Worm (Caenorhabditis elegans): ENCODE measurements around the gene F28F9.3.

Gene F28F9.3

DNA sequence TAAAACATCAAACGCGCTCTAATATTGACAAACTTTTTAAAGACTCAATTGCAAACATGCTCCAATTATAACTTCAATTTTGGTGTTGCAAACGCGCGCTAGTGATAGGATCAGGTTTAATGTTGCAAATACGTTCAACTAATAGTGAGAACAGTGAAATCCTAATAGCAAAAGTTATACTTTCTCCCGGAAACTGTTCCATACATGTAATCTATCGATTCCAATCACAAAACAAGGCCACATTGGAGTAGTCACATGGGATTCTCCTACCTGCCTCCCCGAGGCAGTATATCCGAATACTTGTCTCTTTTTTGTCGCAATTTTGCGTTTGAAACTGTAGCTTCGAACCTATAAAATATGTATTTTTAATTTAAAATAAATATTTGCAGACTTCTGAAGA lies 43.2 kb downstream of the F28F9.3 start:
- TF ChIP-seq nhr-25 (tag; optimal IDR thresholded peaks at IDR 0.05) (no peak), dmd-4 (tag; optimal IDR thresholded peaks at IDR 0.05) (no peak), gmeb-1 (tag; optimal IDR thresholded peaks at IDR 0.05) (no peak), skn-1 (tag; optimal IDR thresholded peaks at IDR 0.05) (no peak), nhr-129 (tag; optimal IDR thresholded peaks at IDR 0.05) (no peak), ama-1 (optimal IDR thresholded peaks at IDR 0.05) (no peak), egl-27 (tag; optimal IDR thresholded peaks at IDR 0.05) (no peak), aly-2 (tag; optimal IDR thresholded peaks at IDR 0.05) (no peak), lin-13 (GFP tag; optimal IDR thresholded peaks at IDR 0.05) (no peak), sem-4 (tag; optimal IDR thresholded peaks at IDR 0.05) (no peak), elt-3 (tag; optimal IDR thresholded peaks at IDR 0.05) (no peak), lin-11 (tag; optimal IDR thresholded peaks at IDR 0.05) (no peak), alr-1 (tag; optimal IDR thresholded peaks at IDR 0.05) (no peak), mab-5 (tag; optimal IDR thresholded peaks at IDR 0.05) (no peak), C34F6.9 (tag; optimal IDR thresholded peaks at IDR 0.05) (no peak)

DNA sequence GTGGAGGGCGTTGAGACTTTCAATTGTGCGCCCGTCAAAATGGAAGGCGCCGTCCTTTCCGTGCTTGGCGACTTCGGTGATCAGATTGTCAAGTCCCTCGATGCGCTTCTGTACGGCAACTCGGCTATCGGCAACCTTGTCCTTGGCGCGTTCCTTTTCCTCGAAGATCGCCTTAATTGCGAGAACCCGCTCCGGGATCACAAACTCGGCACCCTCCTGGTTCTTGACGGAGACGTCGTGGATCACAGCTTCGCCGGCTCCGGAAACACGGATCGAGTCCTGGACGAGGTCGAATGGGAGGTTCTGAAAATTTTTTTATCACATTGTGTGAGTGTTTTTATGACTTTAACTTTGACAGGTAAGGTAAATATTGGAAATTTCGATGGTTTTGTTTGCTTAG lies 46.5 kb downstream of the F28F9.3 start:
- TF ChIP-seq crh-2 (tag; optimal IDR thresholded peaks at IDR 0.05) (no peak), sma-3 (GFP tag; optimal IDR thresholded peaks at IDR 0.05) (no peak), blmp-1 (tag; optimal IDR thresholded peaks at IDR 0.05; ENCODE audit: insufficient read depth) (no peak), lsy-2 (tag; optimal IDR thresholded peaks at IDR 0.05) (no peak), dmd-4 (tag; optimal IDR thresholded peaks at IDR 0.05) (no peak), elt-3 (tag; optimal IDR thresholded peaks at IDR 0.05) (no peak), sem-4 (tag; optimal IDR thresholded peaks at IDR 0.05) (no peak), mbf-1 (tag; optimal IDR thresholded peaks at IDR 0.05) (no peak), C34F6.9 (tag; optimal IDR thresholded peaks at IDR 0.05) (no peak), skn-1 (tag; optimal IDR thresholded peaks at IDR 0.05) (no peak), nhr-10 (tag; optimal IDR thresholded peaks at IDR 0.05) (no peak), sma-9 (GFP tag; optimal IDR thresholded peaks at IDR 0.05) (no peak), sma-9 (tag; optimal IDR thresholded peaks at IDR 0.05) (no peak), unc-62 (GFP tag; optimal IDR thresholded peaks at IDR 0.05) (no peak), ceh-16 (tag; optimal IDR thresholded peaks at IDR 0.05) (no peak), mab-5 (tag; optimal IDR thresholded peaks at IDR 0.05) (no peak)

DNA sequence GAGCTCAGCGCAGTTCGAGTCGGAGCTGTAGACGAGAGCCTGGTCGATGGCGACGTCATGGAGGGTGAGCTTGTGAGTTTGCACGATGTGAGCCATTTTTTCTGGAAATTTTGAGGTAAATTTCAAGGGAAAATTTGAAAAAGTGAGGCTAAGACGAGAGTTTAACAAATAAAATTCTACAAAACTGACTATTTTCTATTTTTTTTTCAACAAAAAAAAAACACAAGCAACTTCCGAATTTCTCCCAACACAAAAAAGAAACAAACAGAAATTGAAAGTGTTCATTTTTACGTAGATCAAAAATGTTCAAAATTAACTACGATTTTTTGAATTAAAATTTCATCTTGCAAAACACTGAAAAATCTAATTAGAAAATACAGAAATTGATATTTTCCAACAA lies 47.0 kb downstream of the F28F9.3 start, which contains the start of gene F37C4.5:
F37C4.5 (minus strand) TSS at position 101 of the 400 bp plus-strand sequence.
- no peak for TF ChIP-seq ZK546.5 (tag; optimal IDR thresholded peaks at IDR 0.05)
- TF ChIP-seq unc-39 (tag; optimal IDR thresholded peaks at IDR 0.05): no peak
- no peak for TF ChIP-seq gmeb-1 (tag; optimal IDR thresholded peaks at IDR 0.05)
- no peak for TF ChIP-seq nhr-237 (tag; optimal IDR thresholded peaks at IDR 0.05)
- TF ChIP-seq Y55F3AM.14 (GFP tag; optimal IDR thresholded peaks at IDR 0.05): no peak
- TF ChIP-seq mdl-1 (tag; optimal IDR thresholded peaks at IDR 0.05): no peak
- no peak for TF ChIP-seq nhr-23 (tag; optimal IDR thresholded peaks at IDR 0.05)
- TF ChIP-seq sma-3 (GFP tag; optimal IDR thresholded peaks at IDR 0.05): no peak
- no peak for TF ChIP-seq egl-27 (tag; optimal IDR thresholded peaks at IDR 0.05)

DNA sequence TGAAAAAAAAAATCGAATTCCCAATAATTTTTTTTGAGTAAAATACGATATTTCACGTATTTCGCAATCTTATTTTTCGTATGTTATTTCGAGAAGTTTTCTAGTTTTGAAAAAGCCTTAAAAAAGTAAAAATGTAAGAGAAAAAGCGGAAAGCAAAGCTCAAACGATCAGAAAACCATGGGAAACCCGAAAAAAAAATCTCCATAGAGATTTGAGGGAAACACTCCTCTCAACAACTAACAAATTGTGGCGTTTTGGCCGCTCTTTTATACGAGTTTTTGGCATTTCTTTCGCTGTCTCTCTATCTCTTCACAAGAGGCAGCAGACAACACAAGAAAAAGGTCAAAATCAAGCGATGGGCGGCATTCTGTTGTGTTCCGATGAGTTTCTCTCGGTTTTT lies 47.7 kb downstream of the F28F9.3 start:
- TF ChIP-seq C34F6.9 (tag; optimal IDR thresholded peaks at IDR 0.05) (peak; percentile 41), sma-9 (GFP tag; optimal IDR thresholded peaks at IDR 0.05) (peak; percentile 26), sma-9 (tag; optimal IDR thresholded peaks at IDR 0.05) (no peak), crh-2 (tag; optimal IDR thresholded peaks at IDR 0.05) (peak; percentile 40), sma-3 (GFP tag; optimal IDR thresholded peaks at IDR 0.05) (no peak), ama-1 (optimal IDR thresholded peaks at IDR 0.05) (peak; percentile 95), blmp-1 (tag; optimal IDR thresholded peaks at IDR 0.05; ENCODE audit: insufficient read depth) (no peak), elt-1 (tag; optimal IDR thresholded peaks at IDR 0.05) (no peak), fos-1 (tag; optimal IDR thresholded peaks at IDR 0.05) (peak; percentile 65), unc-55 (GFP tag; optimal IDR thresholded peaks at IDR 0.05) (peak; percentile 28), F13H6.1 (tag; optimal IDR thresholded peaks at IDR 0.05) (peak; percentile 10), nhr-129 (tag; optimal IDR thresholded peaks at IDR 0.05) (peak; percentile 45), skn-1 (tag; optimal IDR thresholded peaks at IDR 0.05) (no peak), nhr-10 (tag; optimal IDR thresholded peaks at IDR 0.05) (peak; percentile 30), lsy-2 (tag; optimal IDR thresholded peaks at IDR 0.05) (peak in 1 of 2 experiments; percentile 51), nhr-25 (tag; optimal IDR thresholded peaks at IDR 0.05) (peak; percentile 19), ZK546.5 (tag; optimal IDR thresholded peaks at IDR 0.05) (no peak)

DNA sequence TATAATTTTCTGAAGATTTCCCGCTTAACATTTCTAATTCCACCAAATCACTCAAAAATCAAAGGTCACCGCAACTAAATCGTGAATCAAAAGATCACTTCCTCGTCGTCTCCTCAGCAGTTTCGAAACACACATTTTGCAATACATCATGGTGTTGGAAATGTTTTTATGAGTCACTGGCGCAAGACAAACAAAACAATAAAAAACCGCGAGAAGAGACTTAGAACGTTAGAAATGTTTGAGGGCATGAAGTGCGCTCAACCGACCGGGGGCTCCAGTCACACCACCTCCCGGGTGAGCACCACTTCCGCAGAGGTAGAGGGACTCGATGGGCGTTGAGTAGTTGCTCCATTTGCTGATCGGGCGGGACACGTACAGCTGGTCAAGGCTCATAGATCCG lies 48.6 kb downstream of the F28F9.3 start:
- no peak for TF ChIP-seq nhr-23 (tag; optimal IDR thresholded peaks at IDR 0.05)
- peak; percentile 41 for TF ChIP-seq Y55F3AM.14 (GFP tag; optimal IDR thresholded peaks at IDR 0.05)
- no peak for TF ChIP-seq nhr-25 (tag; optimal IDR thresholded peaks at IDR 0.05)
- TF ChIP-seq C34F6.9 (tag; optimal IDR thresholded peaks at IDR 0.05): peak; percentile 59
- TF ChIP-seq unc-55 (GFP tag; optimal IDR thresholded peaks at IDR 0.05): peak; percentile 75
- TF ChIP-seq egl-27 (tag; optimal IDR thresholded peaks at IDR 0.05): peak; percentile 21
- no peak for TF ChIP-seq R02D3.7 (tag; optimal IDR thresholded peaks at IDR 0.05)
- TF ChIP-seq mbf-1 (tag; optimal IDR thresholded peaks at IDR 0.05): no peak
- TF ChIP-seq nhr-6 (tag; optimal IDR thresholded peaks at IDR 0.05): no peak
- TF ChIP-seq nhr-21 (tag; optimal IDR thresholded peaks at IDR 0.05): no peak
- no peak for TF ChIP-seq ztf-4 (tag; optimal IDR thresholded peaks at IDR 0.05)
- TF ChIP-seq mdl-1 (tag; optimal IDR thresholded peaks at IDR 0.05): no peak
- TF ChIP-seq nhr-12 (tag; optimal IDR thresholded peaks at IDR 0.05): no peak
- TF ChIP-seq ama-1 (optimal IDR thresholded peaks at IDR 0.05): no peak
- TF ChIP-seq blmp-1 (tag; optimal IDR thresholded peaks at IDR 0.05; ENCODE audit: insufficient read depth): no peak
- no peak for TF ChIP-seq nhr-77 (tag; optimal IDR thresholded peaks at IDR 0.05)
- TF ChIP-seq ztf-1 (GFP tag; conservative IDR thresholded peaks at IDR 0.05): no peak
- TF ChIP-seq gmeb-1 (tag; optimal IDR thresholded peaks at IDR 0.05): no peak
- TF ChIP-seq peb-1 (tag; optimal IDR thresholded peaks at IDR 0.05): no peak
- peak; percentile 47 for TF ChIP-seq nhr-129 (tag; optimal IDR thresholded peaks at IDR 0.05)
- TF ChIP-seq lsy-2 (tag; optimal IDR thresholded peaks at IDR 0.05): no peak
- TF ChIP-seq skn-1 (tag; optimal IDR thresholded peaks at IDR 0.05): no peak
- TF ChIP-seq fos-1 (tag; optimal IDR thresholded peaks at IDR 0.05): peak; percentile 82
